Fruit fly (Drosophila melanogaster) whole organism, adult: ENCODE results near the gene Rubicon.

Source experiments
- CG11617 ChIP-seq: fragments of 200-800 bp; sonication (Bioruptor generic); optimal IDR thresholded peaks from 2 replicates; lab custom pipeline; 2017; ENCODE audit warnings: mild to moderate bottlenecking, missing biosample characterization, missing genetic modification reagents, missing genetic modification characterization
- CG12768 ChIP-seq: fragments of 200-800 bp; sonication (Bioruptor generic); optimal IDR thresholded peaks from 2 replicates; lab custom pipeline; 2017; ENCODE audit warnings: missing biosample characterization, missing genetic modification characterization, mild to moderate bottlenecking, moderate library complexity, missing genetic modification reagents
- CG14711 ChIP-seq: fragments of 200-800 bp; sonication (Bioruptor generic); optimal IDR thresholded peaks from 2 replicates; lab custom pipeline; 2018; ENCODE audit warnings: missing biosample characterization, mild to moderate bottlenecking, missing genetic modification characterization, moderate library complexity
- CG1620 ChIP-seq: fragments of 200-800 bp; sonication (Bioruptor generic); optimal IDR thresholded peaks from 2 replicates; lab custom pipeline; 2016; ENCODE audit warnings: missing biosample characterization, missing genetic modification characterization
- CG33017 ChIP-seq: fragments of 200-800 bp; sonication (Bioruptor generic); optimal IDR thresholded peaks from 2 replicates; lab custom pipeline; 2018; ENCODE audit warnings: missing biosample characterization, mild to moderate bottlenecking, missing genetic modification characterization, moderate library complexity
- CG5204 ChIP-seq: fragments of 200-800 bp; sonication (Bioruptor generic); optimal IDR thresholded peaks from 2 replicates; lab custom pipeline; 2016; ENCODE audit warnings: missing biosample characterization, missing genetic modification characterization
- CG7045 ChIP-seq: fragments of 200-800 bp; sonication (Bioruptor generic); optimal IDR thresholded peaks from 2 replicates; lab custom pipeline; 2017; ENCODE audit warnings: missing biosample characterization, mild to moderate bottlenecking, missing genetic modification characterization
- CG7101 ChIP-seq: fragments of 200-800 bp; sonication (Bioruptor generic); optimal IDR thresholded peaks from 2 replicates; lab custom pipeline; 2018; ENCODE audit warnings: missing biosample characterization, mild to moderate bottlenecking, missing genetic modification characterization, moderate library complexity
- Clk ChIP-seq: fragments of 200-800 bp; sonication (Bioruptor generic); optimal IDR thresholded peaks from 2 replicates; lab custom pipeline; 2017; ENCODE audit warnings: missing biosample characterization, missing genetic modification characterization
- Crg-1 ChIP-seq: fragments of 200-800 bp; sonication (Bioruptor generic); optimal IDR thresholded peaks from 2 replicates; lab custom pipeline; 2016; ENCODE audit warnings: missing biosample characterization, missing genetic modification characterization
- Hr96 ChIP-seq: fragments of 200-800 bp; sonication (Bioruptor generic); optimal IDR thresholded peaks from 2 replicates; lab custom pipeline; 2016; ENCODE audit warnings: missing biosample characterization, missing genetic modification characterization
- Mnt ChIP-seq: fragments of 200-800 bp; sonication (Bioruptor generic); optimal IDR thresholded peaks from 2 replicates; lab custom pipeline; 2016; ENCODE audit warnings: missing biosample characterization, mild to moderate bottlenecking, missing genetic modification characterization
- bab1 ChIP-seq: fragments of 200-800 bp; sonication (Bioruptor generic); optimal IDR thresholded peaks from 3 replicates; lab custom pipeline; 2019; ENCODE audit warnings: missing biosample characterization, mild to moderate bottlenecking, missing genetic modification characterization, moderate library complexity
- cic ChIP-seq: fragments of 200-800 bp; sonication (Bioruptor generic); optimal IDR thresholded peaks from 2 replicates; lab custom pipeline; 2017; ENCODE audit warnings: missing biosample characterization, mild to moderate bottlenecking, missing genetic modification characterization, moderate library complexity
- cnc ChIP-seq, 2 experiments: fragments of >200 bp; optimal IDR thresholded peaks; 2 replicates each; lab custom pipeline; 2017
- kay ChIP-seq: fragments of 200-800 bp; sonication (Bioruptor generic); peaks from one replicate; lab custom pipeline; 2016; ENCODE audit warnings: missing biosample characterization, missing genetic modification characterization, borderline replicate concordance
- ovo ChIP-seq: fragments of 200-800 bp; sonication (Bioruptor generic); optimal IDR thresholded peaks from 2 replicates; lab custom pipeline; 2016; ENCODE audit warnings: missing biosample characterization, missing genetic modification characterization
- pad ChIP-seq: fragments of 200-800 bp; sonication (Bioruptor generic); optimal IDR thresholded peaks from 3 replicates; lab custom pipeline; 2017; ENCODE audit warnings: missing biosample characterization, missing genetic modification characterization, mild to moderate bottlenecking, moderate library complexity, missing genetic modification reagents
- tj ChIP-seq: fragments of 200-800 bp; sonication (Bioruptor generic); optimal IDR thresholded peaks from 3 replicates; lab custom pipeline; 2017; ENCODE audit warnings: missing biosample characterization, mild to moderate bottlenecking, missing genetic modification characterization, moderate library complexity
- toe ChIP-seq: fragments of 200-800 bp; sonication (Bioruptor generic); optimal IDR thresholded peaks from 2 replicates; lab custom pipeline; 2016; ENCODE audit warnings: missing biosample characterization, missing genetic modification characterization

The Rubicon gene

dm6 chrX:8671348-8672298 lies 5.2 kb upstream of the Rubicon start:
- TF ChIP-seq CG12768 (GFP tag; lab: Kevin White, UChicago) (no peak), CG7045 (GFP tag; lab: Kevin White, UChicago) (no peak), pad (GFP tag; lab: Kevin White, UChicago) (no peak), Mnt (GFP tag; lab: Kevin White, UChicago) (no peak), CG33017 (tag; lab: Kevin White, UChicago) (no peak), cnc (optimal IDR thresholded peaks at IDR 0.05; lab: Kevin White, UChicago) (no peak), CG7101 (tag; lab: Kevin White, UChicago) (no peak), kay (GFP tag; lab: Kevin White, UChicago) (no peak), CG5204 (GFP tag; lab: Kevin White, UChicago) (no peak), tj (GFP tag; lab: Kevin White, UChicago) (no peak), Hr96 (GFP tag; lab: Kevin White, UChicago) (no peak), CG1620 (GFP tag; lab: Kevin White, UChicago) (no peak), cic (no peak), Crg-1 (no peak)

- TF ChIP-seq Hr96 (GFP tag; lab: Kevin White, UChicago) (peak; percentile 64), CG33017 (tag; lab: Kevin White, UChicago) (no peak), CG14711 (tag; lab: Kevin White, UChicago) (peak; percentile 29), cic (no peak), toe (GFP tag; lab: Kevin White, UChicago) (no peak), Mnt (GFP tag; lab: Kevin White, UChicago) (no peak), CG1620 (GFP tag; lab: Kevin White, UChicago) (no peak), ovo (GFP tag; lab: Kevin White, UChicago) (no peak), CG7045 (GFP tag; lab: Kevin White, UChicago) (peak; percentile 12), CG7101 (tag; lab: Kevin White, UChicago) (no peak), CG11617 (no peak), bab1 (GFP tag; lab: Kevin White, UChicago) (peak; percentile 89)
Measured at dm6 chrX:8677434-8677833, 571 bp downstream of the Rubicon start.

dm6 chrX:8681189-8681821 lies 4.4 kb downstream of the Rubicon start, which contains the start of gene CAH3:
TSS of gene CAH3 (plus strand) at chrX:8681252.
- TF ChIP-seq cnc (optimal IDR thresholded peaks at IDR 0.05; lab: Kevin White, UChicago) (no peak), pad (GFP tag; lab: Kevin White, UChicago) (peak; percentile 80), CG12768 (GFP tag; lab: Kevin White, UChicago) (peak; percentile 87), CG7101 (tag; lab: Kevin White, UChicago) (peak; percentile 96), ovo (GFP tag; lab: Kevin White, UChicago) (peak; percentile 51), CG5204 (GFP tag; lab: Kevin White, UChicago) (peak; percentile 87), CG7045 (GFP tag; lab: Kevin White, UChicago) (peak; percentile 88), Mnt (GFP tag; lab: Kevin White, UChicago) (peak; percentile 88), bab1 (GFP tag; lab: Kevin White, UChicago) (peak; percentile 97), Hr96 (GFP tag; lab: Kevin White, UChicago) (peak; percentile 97), toe (GFP tag; lab: Kevin White, UChicago) (peak; percentile 92), Crg-1 (peak; percentile 82), CG11617 (peak; percentile 95), cic (peak; percentile 21), CG1620 (GFP tag; lab: Kevin White, UChicago) (peak; percentile 93), tj (GFP tag; lab: Kevin White, UChicago) (peak; percentile 78), CG14711 (tag; lab: Kevin White, UChicago) (peak; percentile 91), Clk (GFP tag; lab: Kevin White, UChicago) (peak; percentile 66), CG33017 (tag; lab: Kevin White, UChicago) (peak; percentile 88), kay (GFP tag; lab: Kevin White, UChicago) (peak; percentile 96)

dm6 chrX:8681822-8682632 lies 5.2 kb downstream of the Rubicon start:
- TF ChIP-seq tj (GFP tag; lab: Kevin White, UChicago) (peak; percentile 88), cnc (optimal IDR thresholded peaks at IDR 0.05; lab: Kevin White, UChicago) (no peak), ovo (GFP tag; lab: Kevin White, UChicago) (peak; percentile 68), CG1620 (GFP tag; lab: Kevin White, UChicago) (peak; percentile 6), CG14711 (tag; lab: Kevin White, UChicago) (no peak), Mnt (GFP tag; lab: Kevin White, UChicago) (peak; percentile 10)

dm6 chrX:8685394-8685793 lies 8.5 kb downstream of the Rubicon start:
- TF ChIP-seq tj (GFP tag; lab: Kevin White, UChicago) (peak; percentile 19), kay (GFP tag; lab: Kevin White, UChicago) (no peak)
